Fruit fly (Drosophila melanogaster) whole organism, prepupa: ENCODE measurements around the gene PIP82.
A peak's percentile ranks its signal among the peaks of the same experiment; 100 is the strongest.

Experiments used
- Blimp-1 ChIP-seq: fragments of 200-800 bp; sonication (Bioruptor generic); optimal IDR thresholded peaks from 3 replicates; lab custom pipeline; 2017; ENCODE audit warnings: missing biosample characterization, missing genetic modification characterization, mild to moderate bottlenecking, moderate library complexity, missing genetic modification reagents
- CG10631 ChIP-seq: fragments of 200-800 bp; sonication (Bioruptor generic); optimal IDR thresholded peaks from 2 replicates; lab custom pipeline; 2016; ENCODE audit warnings: missing biosample characterization, missing genetic modification characterization
- CG10669 ChIP-seq: fragments of 200-800 bp; sonication (Bioruptor generic); optimal IDR thresholded peaks from 3 replicates; lab custom pipeline; 2018; ENCODE audit warnings: missing biosample characterization, mild to moderate bottlenecking, missing genetic modification characterization, moderate library complexity
- CG11762 ChIP-seq: fragments of 200-800 bp; sonication (Bioruptor generic); optimal IDR thresholded peaks from 3 replicates; lab custom pipeline; 2016; ENCODE audit warnings: missing biosample characterization, missing genetic modification characterization; ENCODE audit not compliant: insufficient read depth
- CG1621 ChIP-seq: fragments of 200-800 bp; sonication (Bioruptor generic); optimal IDR thresholded peaks from 3 replicates; lab custom pipeline; 2018; ENCODE audit warnings: missing biosample characterization, mild to moderate bottlenecking, missing genetic modification characterization
- CG16779 ChIP-seq: fragments of 200-800 bp; sonication (Bioruptor generic); optimal IDR thresholded peaks from 3 replicates; lab custom pipeline; 2017; ENCODE audit warnings: missing biosample characterization, mild to moderate bottlenecking, missing genetic modification characterization
- CG3032 ChIP-seq: fragments of 200-800 bp; optimal IDR thresholded peaks from 2 replicates; lab custom pipeline; 2019; ENCODE audit warnings: missing biosample characterization, mild to moderate bottlenecking, missing genetic modification characterization, moderate library complexity
- CG31627 ChIP-seq: fragments of 200-800 bp; sonication (Bioruptor generic); optimal IDR thresholded peaks from 3 replicates; lab custom pipeline; 2016; ENCODE audit warnings: missing biosample characterization, missing genetic modification characterization
- CG32006 ChIP-seq: fragments of 200-800 bp; sonication (Bioruptor generic); optimal IDR thresholded peaks from 3 replicates; lab custom pipeline; 2017; ENCODE audit warnings: missing biosample characterization, mild to moderate bottlenecking, missing genetic modification characterization
- CG34406 ChIP-seq: fragments of 200-800 bp; sonication (Bioruptor generic); optimal IDR thresholded peaks from 3 replicates; lab custom pipeline; 2016; ENCODE audit warnings: missing biosample characterization, missing genetic modification characterization
- CG4318 ChIP-seq: fragments of 200-800 bp; sonication (Bioruptor generic); optimal IDR thresholded peaks from 3 replicates; lab custom pipeline; 2017; ENCODE audit warnings: missing biosample characterization, mild to moderate bottlenecking, missing genetic modification characterization
- CG6163 ChIP-seq: fragments of 200-800 bp; sonication (Bioruptor generic); IDR thresholded peaks from 3 replicates; pipeline ENCODE4 v1.3.6; 2022; ENCODE audit warnings: missing biosample characterization, missing genetic modification characterization
- CG6808 ChIP-seq: fragments of 200-800 bp; sonication (Bioruptor generic); optimal IDR thresholded peaks from 3 replicates; lab custom pipeline; 2017; ENCODE audit warnings: missing biosample characterization, missing genetic modification characterization, mild to moderate bottlenecking, moderate library complexity, missing genetic modification reagents
- CG6854 ChIP-seq: fragments of 200-800 bp; sonication (Bioruptor generic); optimal IDR thresholded peaks from 2 replicates; lab custom pipeline; 2017; ENCODE audit warnings: missing biosample characterization, mild to moderate bottlenecking, missing genetic modification characterization
- CG8119 ChIP-seq: fragments of 200-800 bp; sonication (Bioruptor generic); IDR thresholded peaks from 3 replicates; pipeline ENCODE4 v1.3.6; 2022; ENCODE audit warnings: missing biosample characterization, missing genetic modification characterization
- CG8319 ChIP-seq: fragments of 200-800 bp; sonication (Bioruptor generic); optimal IDR thresholded peaks from 3 replicates; lab custom pipeline; 2016; ENCODE audit warnings: missing biosample characterization, missing genetic modification characterization
- CG9139 ChIP-seq: fragments of 200-800 bp; sonication (Bioruptor generic); optimal IDR thresholded peaks from 3 replicates; lab custom pipeline; 2017; ENCODE audit warnings: missing biosample characterization, mild to moderate bottlenecking, missing genetic modification characterization
- Eip75B ChIP-seq: fragments of 200-800 bp; sonication (Bioruptor generic); optimal IDR thresholded peaks from 3 replicates; lab custom pipeline; 2016; ENCODE audit warnings: missing biosample characterization, missing genetic modification characterization
- Ets21C ChIP-seq: fragments of 200-800 bp; sonication (Bioruptor generic); optimal IDR thresholded peaks from 3 replicates; lab custom pipeline; 2016; ENCODE audit warnings: missing biosample characterization, missing genetic modification characterization
- Ets96B ChIP-seq: fragments of 200-800 bp; optimal IDR thresholded peaks from 2 replicates; lab custom pipeline; 2019; ENCODE audit warnings: missing biosample characterization, mild to moderate bottlenecking, missing genetic modification characterization, moderate library complexity
- Gug ChIP-seq: fragments of 200-800 bp; sonication (Bioruptor generic); IDR thresholded peaks from 2 replicates; pipeline ENCODE4 v1.3.6; 2022; ENCODE audit warnings: missing biosample characterization, missing genetic modification characterization
- Hr38 ChIP-seq: sonication (Bioruptor generic); optimal IDR thresholded peaks from 2 replicates; lab custom pipeline; 2016; ENCODE audit warnings: missing biosample characterization, missing genetic modification characterization
- Hr4 ChIP-seq: fragments of 200-800 bp; sonication (Bioruptor generic); optimal IDR thresholded peaks from 3 replicates; lab custom pipeline; 2016; ENCODE audit warnings: missing biosample characterization, missing genetic modification characterization
- Lpt ChIP-seq: fragments of 200-800 bp; sonication (Bioruptor generic); optimal IDR thresholded peaks from 3 replicates; lab custom pipeline; 2016; ENCODE audit warnings: missing biosample characterization, missing genetic modification characterization
- OdsH ChIP-seq: fragments of 200-800 bp; sonication (Bioruptor generic); optimal IDR thresholded peaks from 3 replicates; lab custom pipeline; 2016; ENCODE audit warnings: missing biosample characterization, missing genetic modification characterization
- Smox ChIP-seq: fragments of 200-800 bp; sonication (Bioruptor generic); optimal IDR thresholded peaks from 3 replicates; lab custom pipeline; 2016; ENCODE audit warnings: missing biosample characterization, missing genetic modification characterization
- Sox102F ChIP-seq: fragments of 200-800 bp; sonication (Bioruptor generic); optimal IDR thresholded peaks from 2 replicates; lab custom pipeline; 2016; ENCODE audit warnings: missing biosample characterization, mild to moderate bottlenecking, missing genetic modification characterization
- Sox15 ChIP-seq: fragments of 200-800 bp; sonication (Bioruptor generic); optimal IDR thresholded peaks from 3 replicates; lab custom pipeline; 2016; ENCODE audit warnings: missing biosample characterization, missing genetic modification characterization
- achi ChIP-seq: fragments of 200-800 bp; sonication (Bioruptor generic); optimal IDR thresholded peaks from 3 replicates; lab custom pipeline; 2016; ENCODE audit warnings: missing biosample characterization, missing genetic modification characterization
- acj6 ChIP-seq: fragments of 200-800 bp; sonication (Bioruptor generic); optimal IDR thresholded peaks from 3 replicates; lab custom pipeline; 2016; ENCODE audit warnings: missing biosample characterization, missing genetic modification characterization
- cyc ChIP-seq: fragments of 200-800 bp; sonication (Bioruptor generic); optimal IDR thresholded peaks from 3 replicates; lab custom pipeline; 2016; ENCODE audit warnings: missing biosample characterization, missing genetic modification characterization
- dac ChIP-seq: fragments of 200-800 bp; sonication (Bioruptor generic); optimal IDR thresholded peaks from 2 replicates; lab custom pipeline; 2017; ENCODE audit warnings: missing biosample characterization, mild to moderate bottlenecking, missing genetic modification characterization
- dsx ChIP-seq: fragments of 200-800 bp; optimal IDR thresholded peaks from 3 replicates; lab custom pipeline; 2019; ENCODE audit warnings: missing biosample characterization, mild to moderate bottlenecking, missing genetic modification characterization, moderate library complexity; ENCODE audit not compliant: poor library complexity, severe bottlenecking
- esn ChIP-seq: fragments of 200-800 bp; sonication (Bioruptor generic); optimal IDR thresholded peaks from 2 replicates; lab custom pipeline; 2016; ENCODE audit warnings: missing biosample characterization, mild to moderate bottlenecking, missing genetic modification characterization, moderate library complexity
- fd59A ChIP-seq: fragments of 200-800 bp; sonication (Bioruptor generic); optimal IDR thresholded peaks from 2 replicates; lab custom pipeline; 2017; ENCODE audit warnings: missing biosample characterization, mild to moderate bottlenecking, missing genetic modification characterization, missing genetic modification reagents
- fd85E ChIP-seq: fragments of 200-800 bp; sonication (Bioruptor generic); optimal IDR thresholded peaks from 3 replicates; lab custom pipeline; 2016; ENCODE audit warnings: missing biosample characterization, missing genetic modification characterization
- fkh ChIP-seq: fragments of 200-800 bp; sonication (Bioruptor generic); optimal IDR thresholded peaks from 3 replicates; lab custom pipeline; 2017; ENCODE audit warnings: missing biosample characterization, mild to moderate bottlenecking, missing genetic modification characterization, moderate library complexity
- lz ChIP-seq: fragments of 200-800 bp; sonication (Bioruptor generic); optimal IDR thresholded peaks from 3 replicates; lab custom pipeline; 2016; ENCODE audit warnings: missing biosample characterization, missing genetic modification characterization
- salr ChIP-seq, 2 experiments: fragments of 200-800 bp; sonication (Bioruptor generic); optimal IDR thresholded peaks; 3 replicates each; lab custom pipeline; 2016 to 2018; ENCODE audit warnings: missing biosample characterization in 2 of 2, missing genetic modification characterization in 2 of 2, mild to moderate bottlenecking in 1 of 2
- spab ChIP-seq: fragments of 200-800 bp; sonication (Bioruptor generic); optimal IDR thresholded peaks from 2 replicates; lab custom pipeline; 2017; ENCODE audit warnings: missing biosample characterization, mild to moderate bottlenecking, missing genetic modification characterization, missing genetic modification reagents
- ss ChIP-seq, 2 experiments: fragments of 200-800 bp; sonication (Bioruptor generic); optimal IDR thresholded peaks; 2 replicates in 1 of 2; 3 replicates in 1 of 2; lab custom pipeline; 2017 to 2018; ENCODE audit warnings: mild to moderate bottlenecking in 2 of 2, missing biosample characterization in 2 of 2, missing genetic modification characterization in 2 of 2, moderate library complexity in 1 of 2
- svp ChIP-seq: fragments of 200-800 bp; sonication (Bioruptor generic); peaks from one replicate; lab custom pipeline; 2016; ENCODE audit warnings: missing biosample characterization, missing genetic modification characterization
- topi ChIP-seq: fragments of 200-800 bp; sonication (Bioruptor generic); optimal IDR thresholded peaks from 3 replicates; lab custom pipeline; 2016; ENCODE audit warnings: missing biosample characterization, missing genetic modification characterization
- vri ChIP-seq: fragments of 200-800 bp; sonication (Bioruptor generic); optimal IDR thresholded peaks from 3 replicates; lab custom pipeline; 2016; ENCODE audit warnings: missing biosample characterization, mild to moderate bottlenecking, missing genetic modification characterization

The PIP82 gene

DNA sequence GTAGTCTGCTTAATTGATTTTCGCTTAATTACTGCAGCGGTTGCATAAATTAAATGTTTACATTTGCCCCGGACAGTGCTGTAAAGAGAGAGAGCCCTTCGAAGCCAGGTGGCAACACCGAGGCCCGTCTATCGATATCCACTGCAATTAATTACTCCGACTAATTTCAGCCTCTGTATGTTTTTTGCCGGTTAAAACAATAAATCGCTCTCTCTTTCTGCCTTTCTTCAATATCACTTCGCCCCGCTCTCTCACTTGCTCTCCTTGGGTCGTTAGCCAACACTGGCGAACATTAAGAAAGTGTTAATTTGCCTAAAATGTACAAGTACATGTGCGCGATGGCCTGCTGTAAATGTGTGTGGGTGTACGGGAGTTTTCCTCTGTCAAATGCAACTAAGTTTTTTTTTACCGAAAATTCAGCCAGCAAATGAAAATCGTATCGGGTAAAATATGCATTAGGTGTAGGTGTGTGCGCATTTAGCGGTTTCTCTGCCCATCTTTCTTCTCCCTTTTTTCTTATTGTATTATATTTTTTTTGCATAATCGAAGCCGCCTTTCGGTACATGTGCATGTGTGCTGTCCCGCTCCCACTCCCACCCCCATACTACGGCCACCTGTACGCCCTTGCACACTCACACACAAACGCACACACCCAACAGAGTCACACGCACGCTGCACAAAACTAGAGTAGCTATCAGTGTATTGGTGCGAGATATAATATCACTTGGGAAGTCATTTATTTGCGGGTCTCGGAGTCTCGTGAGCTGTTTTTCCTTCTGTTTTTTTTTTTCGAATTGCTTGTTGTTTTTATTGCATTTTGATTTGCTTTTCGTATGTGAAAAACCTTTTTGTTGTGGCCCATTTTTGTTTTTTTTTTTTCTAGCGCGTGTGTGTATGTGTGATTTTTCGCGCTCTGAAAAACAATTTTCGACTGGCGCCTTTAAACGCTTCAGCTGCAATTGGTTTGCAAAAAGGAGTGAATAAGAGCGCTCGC lies 32.2 kb upstream of the PIP82 start (continued):
- TF ChIP-seq ss (GFP tag; optimal IDR thresholded peaks at IDR 0.05; lab: Kevin White, UChicago) (peak; percentile 44 to 50), CG32006 (GFP tag; lab: Kevin White, UChicago) (peak; percentile 15), CG4318 (GFP tag; lab: Kevin White, UChicago) (no peak), Hr38 (GFP tag; lab: Kevin White, UChicago) (no peak), Ets21C (GFP tag; lab: Kevin White, UChicago) (no peak), OdsH (GFP tag; lab: Kevin White, UChicago) (peak; percentile 46), acj6 (GFP tag; lab: Kevin White, UChicago) (peak; percentile 23), Sox15 (GFP tag; lab: Kevin White, UChicago) (no peak), svp (peak; percentile 71), CG34406 (peak; percentile 9), CG9139 (GFP tag; lab: Kevin White, UChicago) (no peak), CG31627 (GFP tag; lab: Kevin White, UChicago) (peak; percentile 37), CG6163 (GFP tag; lab: Robert Waterston, UW) (no peak; the same call in 2 of the 3 replicates), Gug (no peak), salr (GFP tag; optimal IDR thresholded peaks at IDR 0.05; lab: Kevin White, UChicago) (no peak), spab (GFP tag; lab: Kevin White, UChicago) (no peak), cyc (GFP tag; lab: Kevin White, UChicago) (peak; percentile 35), Hr4 (no peak), CG16779 (tag; lab: Kevin White, UChicago) (no peak), vri (GFP tag; lab: Kevin White, UChicago) (peak; percentile 81), fd85E (GFP tag; lab: Kevin White, UChicago) (no peak), Blimp-1 (peak; percentile 52), dsx (GFP tag; lab: Kevin White, UChicago) (no peak), CG10631 (peak; percentile 44), CG6808 (no peak), CG6854 (GFP tag; lab: Kevin White, UChicago) (no peak), CG10669 (GFP tag; lab: Kevin White, UChicago) (peak; percentile 20), topi (peak; percentile 51), achi (peak; percentile 45), fkh (GFP tag; lab: Kevin White, UChicago) (peak; percentile 80), Sox102F (GFP tag; lab: Kevin White, UChicago) (peak; percentile 54), dac (GFP tag; lab: Kevin White, UChicago) (no peak)
- TF ChIP-seq, all 60 proteins: peak for 35

- TF ChIP-seq Hr4 (peak; percentile 34), Lpt (GFP tag; lab: Kevin White, UChicago) (no peak), Eip75B (peak; percentile 46), CG10669 (GFP tag; lab: Kevin White, UChicago) (no peak), Hr38 (GFP tag; lab: Kevin White, UChicago) (no peak), CG1621 (no peak), CG6163 (GFP tag; lab: Robert Waterston, UW) (peak; percentile 57), Ets96B (tag; lab: Kevin White, UChicago) (no peak), CG8319 (GFP tag; lab: Kevin White, UChicago) (no peak), fd59A (GFP tag; lab: Kevin White, UChicago) (no peak), fkh (GFP tag; lab: Kevin White, UChicago) (no peak), svp (peak; percentile 68), topi (peak; percentile 27), Sox102F (GFP tag; lab: Kevin White, UChicago) (peak; percentile 6), vri (GFP tag; lab: Kevin White, UChicago) (no peak), esn (GFP tag; lab: Kevin White, UChicago) (peak; percentile 55), Smox (GFP tag; lab: Kevin White, UChicago) (peak; percentile 52), ss (GFP tag; optimal IDR thresholded peaks at IDR 0.05; lab: Kevin White, UChicago) (peak in 1 of 2 experiments; percentile 60), lz (GFP tag; lab: Kevin White, UChicago) (peak; percentile 59), CG11762 (no peak), CG3032 (tag; lab: Kevin White, UChicago) (peak; percentile 2), OdsH (GFP tag; lab: Kevin White, UChicago) (peak; percentile 48), CG8119 (GFP tag; lab: Robert Waterston, UW) (no peak), fd85E (GFP tag; lab: Kevin White, UChicago) (no peak)
Observed at dm6 chrX:8560087-8560999, 30.8 kb upstream of the PIP82 start, which contains the start of the genes CG12112 and Trf4-1. TSS of gene CG12112 (minus strand) at chrX:8560192. TSS of gene Trf4-1 (plus strand) at chrX:8560322.
